Fruit fly (Drosophila melanogaster) Kc167 (cell line): ENCODE results near the gene Eig71Ea.

Experiments used
- Myc ChIP-seq: fragments of >200 bp; optimal IDR thresholded peaks from 2 replicates; lab custom pipeline; 2017; ENCODE audit warnings: missing external identifiers
- Sin3A ChIP-seq: fragments of >200 bp; optimal IDR thresholded peaks from 2 replicates; lab custom pipeline; 2018; ENCODE audit warnings: missing external identifiers
- h ChIP-seq: fragments of >200 bp; optimal IDR thresholded peaks from 3 replicates; lab custom pipeline; 2018; ENCODE audit warnings: missing external identifiers
- insv ChIP-seq: fragments of >200 bp; optimal IDR thresholded peaks from 3 replicates; lab custom pipeline; 2018; ENCODE audit warnings: missing external identifiers
- psq ChIP-seq: fragments of >200 bp; optimal IDR thresholded peaks from 2 replicates; lab custom pipeline; 2017; ENCODE audit warnings: missing external identifiers
- ttk ChIP-seq: sonication (Bioruptor generic); optimal IDR thresholded peaks from 2 replicates; lab custom pipeline; 2017; ENCODE audit warnings: missing external identifiers

DNA sequence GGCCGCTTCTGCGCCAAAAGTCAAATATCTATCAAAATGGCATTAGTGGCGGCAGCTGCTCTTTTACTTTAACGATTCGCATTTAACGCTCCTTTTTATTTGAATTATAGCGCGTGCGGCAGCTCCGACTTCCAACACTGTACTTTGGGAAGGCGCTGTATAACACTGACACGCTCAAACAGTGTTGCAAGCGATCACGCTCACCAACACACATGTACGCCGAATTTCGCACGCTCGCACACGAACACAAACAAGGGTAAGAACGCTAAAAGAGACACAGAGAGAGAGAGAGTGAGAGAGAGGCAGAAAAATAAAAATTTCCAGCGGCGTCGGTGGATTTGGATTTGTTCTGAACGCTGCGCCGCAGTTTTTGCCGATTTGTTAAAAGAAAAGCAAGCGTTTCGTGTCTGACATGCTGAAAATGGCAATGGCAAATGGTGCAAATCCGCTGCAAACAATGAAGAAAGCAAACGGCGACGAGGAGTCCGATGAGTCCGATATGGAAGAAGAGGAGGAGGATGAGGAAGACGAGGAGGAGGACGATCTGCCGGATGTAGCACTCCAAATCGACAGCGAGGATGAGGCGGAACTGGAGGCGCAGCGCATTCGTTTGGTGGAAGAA lies 29.7 kb downstream of the Eig71Ea start, which contains the start of gene Phs:
- TF ChIP-seq psq (lab: Kevin White, UChicago) (no peak), Myc (lab: Kevin White, UChicago) (no peak), Sin3A (lab: Kevin White, UChicago) (no peak), ttk (lab: Kevin White, UChicago) (no peak), h (lab: Kevin White, UChicago) (no peak), insv (no peak)
